Fruit fly (Drosophila melanogaster) whole organism, wandering third instar larva: ENCODE data around the gene Srpk79D.

Source experiments
- Abd-B ChIP-seq: fragments of >200 bp; optimal IDR thresholded peaks from 2 replicates; lab custom pipeline; 2017; ENCODE audit warnings: missing biosample characterization, missing genetic modification characterization
- CG32264 ChIP-seq: fragments of 200-800 bp; sonication (Bioruptor generic); optimal IDR thresholded peaks from 2 replicates; lab custom pipeline; 2016; ENCODE audit warnings: missing biosample characterization, missing genetic modification characterization
- N ChIP-seq: fragments of >200 bp; optimal IDR thresholded peaks from 2 replicates; lab custom pipeline; 2018; ENCODE audit warnings: missing biosample characterization, missing external identifiers, missing genetic modification characterization
- OdsH ChIP-seq: fragments of 200-800 bp; sonication (Bioruptor generic); optimal IDR thresholded peaks from 2 replicates; lab custom pipeline; 2016; ENCODE audit warnings: missing biosample characterization, mild to moderate bottlenecking, missing genetic modification characterization
- h ChIP-seq: fragments of 200-800 bp; sonication (Bioruptor generic); optimal IDR thresholded peaks from 3 replicates; lab custom pipeline; 2016; ENCODE audit warnings: missing biosample characterization, mild to moderate bottlenecking, missing genetic modification characterization
- lola ChIP-seq: fragments of >200 bp; optimal IDR thresholded peaks from 2 replicates; lab custom pipeline; 2017; ENCODE audit warnings: missing biosample characterization, missing genetic modification characterization
- pan ChIP-seq: fragments of >200 bp; optimal IDR thresholded peaks from 2 replicates; lab custom pipeline; 2017

dm6 chr3L:22273529-22274301 is at the start of gene Srpk79D:
- TF ChIP-seq OdsH (GFP tag; lab: Kevin White, UChicago) = no peak
- TF ChIP-seq h = no peak
- no peak for TF ChIP-seq N
- TF ChIP-seq pan (lab: Kevin White, UChicago) = no peak
- no peak for TF ChIP-seq Abd-B (GFP tag; lab: Kevin White, UChicago)
- no peak for TF ChIP-seq CG32264
- TF ChIP-seq lola (GFP tag; lab: Kevin White, UChicago) = no peak
